Fruit fly (Drosophila melanogaster): ENCODE data around the gene CG15211.

CG15211 gene

DNA sequence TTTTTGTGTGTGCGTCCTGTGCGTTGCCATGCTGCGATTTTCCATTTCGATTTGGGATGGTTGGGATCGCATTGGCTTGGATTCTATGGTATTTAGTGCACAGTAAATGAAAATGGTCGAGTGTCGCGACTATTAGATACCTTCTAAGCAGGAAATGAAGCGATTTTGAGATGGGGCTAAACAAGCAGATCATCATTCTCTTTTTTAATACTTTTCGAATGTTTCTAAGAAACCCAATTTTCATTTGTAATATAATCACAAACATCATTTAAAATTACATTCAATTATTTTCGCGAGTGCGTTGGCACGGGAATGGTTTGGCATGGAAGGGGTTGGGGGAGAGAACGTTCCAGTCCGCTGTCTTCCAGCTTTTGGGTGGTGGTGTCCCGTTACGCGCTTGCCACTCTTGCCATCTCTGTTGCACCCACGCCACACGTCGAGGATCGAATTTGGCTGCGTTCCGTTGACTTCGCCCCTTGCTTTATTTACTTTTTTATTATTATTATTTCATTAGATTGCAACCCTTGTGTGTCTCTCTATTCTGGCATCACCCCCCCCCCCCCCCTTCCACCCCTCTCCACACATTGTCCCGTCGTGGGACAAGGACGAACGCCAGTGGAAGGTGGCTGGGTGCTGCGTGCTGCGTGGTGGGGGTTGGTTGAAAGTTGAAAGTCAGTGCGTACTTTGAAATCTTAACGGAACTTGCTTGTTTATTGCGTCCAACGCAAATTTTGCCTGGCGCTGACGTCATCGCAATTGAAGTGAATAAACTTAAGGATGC, 53.2 kb downstream of the CG15211 start:
- TF ChIP-seq CG8159 (tag; optimal IDR thresholded peaks at IDR 0.05) (no peak), CG17806 (tag; optimal IDR thresholded peaks at IDR 0.05) (no peak), CG9948 (tag; optimal IDR thresholded peaks at IDR 0.05) (no peak), Ets98B (GFP tag; IDR thresholded peaks at IDR 0.05) (no peak), CG13204 (GFP tag; optimal IDR thresholded peaks at IDR 0.05) (no peak), EcR (GFP tag; optimal IDR thresholded peaks at IDR 0.05) (no peak), CG15710 (tag; optimal IDR thresholded peaks at IDR 0.05) (no peak), CG4496 (GFP tag; IDR thresholded peaks at IDR 0.05) (no peak), CG32121 (GFP tag; IDR thresholded peaks at IDR 0.05) (no peak), Snoo (tag; optimal IDR thresholded peaks at IDR 0.05) (no peak)

DNA sequence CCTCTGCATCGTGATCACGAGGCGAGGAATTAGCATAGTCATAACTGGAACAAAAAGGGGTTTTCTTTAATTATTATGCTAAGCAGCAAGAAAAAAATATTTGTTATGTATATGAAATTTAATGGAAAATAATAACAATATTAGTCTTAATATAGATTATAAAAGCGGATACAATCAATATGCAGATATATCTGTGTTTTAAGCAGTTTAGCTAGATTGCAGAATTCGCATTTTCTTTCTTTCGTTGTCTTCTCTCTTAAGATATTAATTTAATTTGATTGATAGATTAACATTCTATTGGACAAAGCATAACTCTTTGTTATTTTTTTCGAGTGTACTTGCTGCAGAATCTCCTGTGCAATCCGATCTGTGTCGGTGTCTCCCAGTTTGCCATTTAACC, 55.0 kb downstream of the CG15211 start:
- peak; percentile 16 for TF ChIP-seq CG15710 (tag; optimal IDR thresholded peaks at IDR 0.05)
- TF ChIP-seq CG8159 (tag; optimal IDR thresholded peaks at IDR 0.05), result peak; percentile 60
- no peak for TF ChIP-seq CG4496 (GFP tag; IDR thresholded peaks at IDR 0.05)
- peak; percentile 15 for TF ChIP-seq CG17806 (tag; optimal IDR thresholded peaks at IDR 0.05)
- TF ChIP-seq CG34367 (tag; optimal IDR thresholded peaks at IDR 0.05), result peak; percentile 2
- peak; percentile 30 for TF ChIP-seq CG9948 (tag; optimal IDR thresholded peaks at IDR 0.05)
